Worm (Caenorhabditis elegans) whole organism, mixed stage, embryonic: ENCODE measurements around the gene srr-8.

Experiments used
- elt-3 ChIP-seq: fragments of 150-350 bp; optimal IDR thresholded peaks from 2 replicates; lab custom pipeline; 2014; ENCODE audit warnings: missing biosample characterization, missing genetic modification characterization
- lin-13 ChIP-seq: fragments of 150-350 bp; optimal IDR thresholded peaks from 2 replicates; lab custom pipeline; 2014; ENCODE audit warnings: missing biosample characterization, missing genetic modification characterization
- mep-1 ChIP-seq: fragments of 150-350 bp; optimal IDR thresholded peaks from 2 replicates; lab custom pipeline; 2017; ENCODE audit warnings: missing biosample characterization, missing genetic modification reagents, missing genetic modification characterization, inconsistent platforms
- nhr-28 ChIP-seq: fragments of 150-350 bp; optimal IDR thresholded peaks from 2 replicates; lab custom pipeline; 2014; ENCODE audit warnings: missing biosample characterization, missing genetic modification characterization
- unc-120 ChIP-seq: sonication (generic microtip); optimal IDR thresholded peaks from 2 replicates; lab custom pipeline; 2017; ENCODE audit warnings: missing genetic modification characterization, missing compliant biosample characterization; ENCODE audit not compliant: poor library complexity, severe bottlenecking
- unc-62 ChIP-seq: fragments of 150-350 bp; optimal IDR thresholded peaks from 2 replicates; lab custom pipeline; 2014; ENCODE audit warnings: missing biosample characterization, missing genetic modification reagents, missing genetic modification characterization
- ztf-11 ChIP-seq: fragments of 150-350 bp; optimal IDR thresholded peaks from 2 replicates; lab custom pipeline; 2014; ENCODE audit warnings: missing biosample characterization, missing genetic modification characterization

ce11 chrV:4979060-4979459 is 22.4 kb upstream of the srr-8 start, which contains the start of gene srsx-11:
- TF ChIP-seq lin-13 (tag; lab: Kevin White, UChicago) (no peak), ztf-11 (no peak), unc-62 (no peak), mep-1 (tag; lab: Kevin White, UChicago) (no peak), nhr-28 (no peak), unc-120 (no peak), elt-3 (no peak)
